Worm (Caenorhabditis elegans): ENCODE results near the gene C33A12.3.

The C33A12.3 gene

DNA sequence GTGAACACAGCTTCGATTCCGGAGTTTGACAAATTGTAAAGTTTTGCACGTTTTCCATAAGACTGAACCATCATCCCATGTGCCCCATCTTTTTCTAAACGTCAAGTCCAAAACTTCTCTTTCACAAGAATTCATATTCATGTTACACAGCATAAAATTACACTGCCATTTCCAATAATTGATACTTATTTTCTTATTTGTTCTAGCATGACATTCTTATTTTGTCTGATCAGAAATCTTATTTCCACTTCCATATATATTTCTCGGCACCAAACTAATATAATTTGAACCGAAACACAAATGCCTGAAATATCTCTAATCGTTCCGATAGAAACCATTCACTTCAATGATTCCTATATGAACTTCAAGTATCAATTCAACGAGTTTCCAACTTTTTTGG lies 26.8 kb downstream of the C33A12.3 start, which contains the start of gene sru-2:
Gene sru-2, plus strand, starts transcription at position 301 of the 400 bp plus-strand sequence.
- no peak for TF ChIP-seq gmeb-2 (tag; optimal IDR thresholded peaks at IDR 0.05)
- no peak for TF ChIP-seq K09A11.1 (tag; optimal IDR thresholded peaks at IDR 0.05; ENCODE audit: insufficient read depth)
- TF ChIP-seq dmd-4 (tag; optimal IDR thresholded peaks at IDR 0.05; ENCODE audit: borderline replicate concordance), result no peak
- no peak for TF ChIP-seq nhr-232 (tag; optimal IDR thresholded peaks at IDR 0.05)
- no peak for TF ChIP-seq C08G9.2 (tag; optimal IDR thresholded peaks at IDR 0.05)
- no peak for TF ChIP-seq tbx-2 (tag; optimal IDR thresholded peaks at IDR 0.05)
- no peak for TF ChIP-seq fax-1 (tag; optimal IDR thresholded peaks at IDR 0.05)
- no peak for TF ChIP-seq ztf-16 (tag; optimal IDR thresholded peaks at IDR 0.05)
- TF ChIP-seq ceh-6 (GFP tag; optimal IDR thresholded peaks at IDR 0.05), result no peak
- TF ChIP-seq sdc-2 (tag; optimal IDR thresholded peaks at IDR 0.05), result no peak
- no peak for TF ChIP-seq hlh-13 (GFP tag; optimal IDR thresholded peaks at IDR 0.05)
- no peak for TF ChIP-seq hlh-8 (tag; optimal IDR thresholded peaks at IDR 0.05)
- TF ChIP-seq ceh-24 (tag; optimal IDR thresholded peaks at IDR 0.05), result no peak
- TF ChIP-seq ceh-9 (tag; optimal IDR thresholded peaks at IDR 0.05), result no peak
- TF ChIP-seq ahr-1 (tag; optimal IDR thresholded peaks at IDR 0.05), result no peak
- TF ChIP-seq ama-1 (optimal IDR thresholded peaks at IDR 0.05), result no peak
- no peak for TF ChIP-seq unc-3 (GFP tag; conservative IDR thresholded peaks at IDR 0.05)
- no peak for TF ChIP-seq unc-3 (tag; optimal IDR thresholded peaks at IDR 0.05)
- no peak for TF ChIP-seq npax-4 (tag; optimal IDR thresholded peaks at IDR 0.05)

DNA sequence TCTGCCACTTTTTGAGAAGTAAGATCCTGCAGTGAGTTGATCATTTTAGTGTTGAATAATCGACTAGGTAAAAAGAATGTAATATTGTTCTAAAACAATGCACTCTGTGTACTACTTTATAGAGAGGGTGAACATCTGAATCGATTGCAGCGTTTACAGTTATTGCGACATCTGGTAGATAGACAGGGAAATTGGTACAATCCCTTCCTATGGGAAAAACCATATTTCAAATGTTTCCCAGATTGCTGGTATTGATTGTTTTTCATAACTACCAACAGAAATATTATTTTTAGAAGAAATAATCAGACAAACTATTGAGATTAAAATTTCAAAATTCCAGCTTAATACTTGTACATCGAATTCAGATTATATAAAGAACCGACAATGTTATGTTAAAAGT lies 27.8 kb downstream of the C33A12.3 start, which contains the start of gene gadr-2:
Gene gadr-2, minus strand, starts transcription at position 101 of the 400 bp plus-strand sequence.
- no peak for TF ChIP-seq elt-4 (tag; optimal IDR thresholded peaks at IDR 0.05)
- TF ChIP-seq pha-4 (tag; optimal IDR thresholded peaks at IDR 0.05), result no peak
- no peak for TF ChIP-seq dmd-4 (tag; optimal IDR thresholded peaks at IDR 0.05; ENCODE audit: borderline replicate concordance)
- no peak for TF ChIP-seq T23F11.4 (GFP tag; optimal IDR thresholded peaks at IDR 0.05)
- TF ChIP-seq pax-1 (tag; optimal IDR thresholded peaks at IDR 0.05), result no peak
- TF ChIP-seq ama-1 (optimal IDR thresholded peaks at IDR 0.05), result no peak
- TF ChIP-seq hlh-15 (tag; optimal IDR thresholded peaks at IDR 0.05), result no peak
- TF ChIP-seq hlh-13 (GFP tag; optimal IDR thresholded peaks at IDR 0.05), result no peak
- no peak for TF ChIP-seq C38D4.7 (GFP tag; optimal IDR thresholded peaks at IDR 0.05)
- no peak for TF ChIP-seq ceh-9 (tag; optimal IDR thresholded peaks at IDR 0.05)
- no peak for TF ChIP-seq unc-55 (GFP tag; optimal IDR thresholded peaks at IDR 0.05)
- TF ChIP-seq K02D7.2 (tag; optimal IDR thresholded peaks at IDR 0.05), result no peak
- no peak for TF ChIP-seq nhr-232 (tag; optimal IDR thresholded peaks at IDR 0.05)
- no peak for TF ChIP-seq hlh-30 (tag; optimal IDR thresholded peaks at IDR 0.05; ENCODE audit: insufficient read depth)
- TF ChIP-seq K09A11.1 (tag; optimal IDR thresholded peaks at IDR 0.05; ENCODE audit: insufficient read depth), result no peak
- TF ChIP-seq ceh-31 (tag; optimal IDR thresholded peaks at IDR 0.05), result no peak

DNA sequence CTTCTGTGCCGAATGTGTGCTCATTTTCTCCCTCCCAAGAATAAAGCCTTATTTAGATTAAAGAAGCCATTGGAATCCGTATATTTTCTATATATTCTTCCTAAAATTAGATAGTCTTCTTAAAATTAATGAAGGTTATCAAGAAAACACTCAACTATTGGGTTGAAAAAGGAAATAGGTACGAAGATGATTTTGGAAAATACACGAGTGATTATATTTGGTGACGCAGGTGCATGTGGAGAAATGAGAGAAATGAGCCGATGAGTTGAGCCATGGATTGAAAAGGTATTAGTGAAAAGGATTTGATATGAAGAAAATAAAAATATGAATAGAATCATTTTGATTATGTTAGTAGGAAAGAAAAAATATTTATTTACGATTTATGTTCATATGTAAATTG lies 31.9 kb downstream of the C33A12.3 start, which contains the start of gene cng-3:
Gene cng-3, minus strand, starts transcription at position 102 of the 400 bp plus-strand sequence.
- no peak for TF ChIP-seq rnt-1 (tag; optimal IDR thresholded peaks at IDR 0.05)
- TF ChIP-seq K02D7.2 (tag; optimal IDR thresholded peaks at IDR 0.05), result no peak
- no peak for TF ChIP-seq ceh-48 (tag; optimal IDR thresholded peaks at IDR 0.05)
- TF ChIP-seq dmd-4 (tag; optimal IDR thresholded peaks at IDR 0.05; ENCODE audit: borderline replicate concordance), result no peak
- no peak for TF ChIP-seq fkh-6 (tag; optimal IDR thresholded peaks at IDR 0.05)
- no peak for TF ChIP-seq pqm-1 (tag; optimal IDR thresholded peaks at IDR 0.05)
- no peak for TF ChIP-seq unc-3 (GFP tag; conservative IDR thresholded peaks at IDR 0.05)
- no peak for TF ChIP-seq unc-3 (tag; optimal IDR thresholded peaks at IDR 0.05)
- no peak for TF ChIP-seq fax-1 (tag; optimal IDR thresholded peaks at IDR 0.05)
- TF ChIP-seq ttx-3 (tag; optimal IDR thresholded peaks at IDR 0.05), result no peak
- TF ChIP-seq ceh-34 (tag; optimal IDR thresholded peaks at IDR 0.05), result no peak
- no peak for TF ChIP-seq ceh-14 (tag; optimal IDR thresholded peaks at IDR 0.05)
- no peak for TF ChIP-seq ceh-2 (tag; optimal IDR thresholded peaks at IDR 0.05)
- TF ChIP-seq gmeb-2 (tag; optimal IDR thresholded peaks at IDR 0.05), result no peak
- TF ChIP-seq F13H6.1 (tag; optimal IDR thresholded peaks at IDR 0.05), result no peak
- TF ChIP-seq Y22D7AL.16 (tag; optimal IDR thresholded peaks at IDR 0.05), result no peak
- no peak for TF ChIP-seq unc-86 (tag; optimal IDR thresholded peaks at IDR 0.05)

Measured in whole organism, late embryonic.